Fruit fly (Drosophila melanogaster) Kc167 (cell line): ENCODE data around the gene Sfp24Bd.

ENCODE experiments used
- Myc ChIP-seq: fragments of >200 bp; optimal IDR thresholded peaks from 2 replicates; lab custom pipeline; 2017; ENCODE audit warnings: missing external identifiers
- Sin3A ChIP-seq: fragments of >200 bp; optimal IDR thresholded peaks from 2 replicates; lab custom pipeline; 2018; ENCODE audit warnings: missing external identifiers
- h ChIP-seq: fragments of >200 bp; optimal IDR thresholded peaks from 3 replicates; lab custom pipeline; 2018; ENCODE audit warnings: missing external identifiers
- insv ChIP-seq: fragments of >200 bp; optimal IDR thresholded peaks from 3 replicates; lab custom pipeline; 2018; ENCODE audit warnings: missing external identifiers
- psq ChIP-seq: fragments of >200 bp; optimal IDR thresholded peaks from 2 replicates; lab custom pipeline; 2017; ENCODE audit warnings: missing external identifiers
- ttk ChIP-seq: sonication (Bioruptor generic); optimal IDR thresholded peaks from 2 replicates; lab custom pipeline; 2017; ENCODE audit warnings: missing external identifiers

The Sfp24Bd gene

DNA sequence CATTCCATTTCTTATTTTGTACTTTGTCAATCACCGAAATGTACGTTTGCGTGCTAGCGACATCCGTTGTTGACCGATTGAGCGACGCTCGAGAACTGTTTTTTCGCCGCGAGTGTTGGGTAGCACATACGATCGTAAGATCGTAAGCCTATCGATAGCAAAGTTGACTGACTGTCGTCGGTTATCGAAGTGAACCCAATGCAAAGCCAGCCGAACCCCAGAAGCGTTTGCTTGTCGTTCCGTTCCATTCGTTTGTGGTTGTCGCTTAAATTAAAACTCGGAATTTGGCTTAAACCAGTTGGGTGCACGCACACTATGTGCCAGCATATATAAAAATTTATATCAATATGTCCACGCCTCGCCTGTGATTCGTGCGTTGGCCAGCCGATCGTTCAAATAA lies 22.9 kb downstream of the Sfp24Bd start:
- TF ChIP-seq psq (lab: Kevin White, UChicago) (no peak), Sin3A (lab: Kevin White, UChicago) (no peak), Myc (lab: Kevin White, UChicago) (no peak), insv (lab: Kevin White, UChicago) (no peak), h (no peak), ttk (lab: Kevin White, UChicago) (no peak)

- TF ChIP-seq insv (lab: Kevin White, UChicago) (no peak), ttk (lab: Kevin White, UChicago) (no peak), Sin3A (lab: Kevin White, UChicago) (no peak), Myc (lab: Kevin White, UChicago) (no peak), psq (lab: Kevin White, UChicago) (no peak), h (no peak)
Observed at dm6 chr2L:3645339-3645738, 23.6 kb downstream of the Sfp24Bd start.

- TF ChIP-seq ttk (lab: Kevin White, UChicago) (no peak), Myc (lab: Kevin White, UChicago) (no peak), h (no peak)
Observed at dm6 chr2L:3642148-3642920, 26.6 kb downstream of the Sfp24Bd start.

dm6 chr2L:3640952-3641351 lies 28.0 kb downstream of the Sfp24Bd start:
- TF ChIP-seq insv (lab: Kevin White, UChicago) (no peak), Sin3A (lab: Kevin White, UChicago) (no peak), ttk (lab: Kevin White, UChicago) (no peak), Myc (lab: Kevin White, UChicago) (no peak), psq (lab: Kevin White, UChicago) (no peak), h (no peak)

DNA sequence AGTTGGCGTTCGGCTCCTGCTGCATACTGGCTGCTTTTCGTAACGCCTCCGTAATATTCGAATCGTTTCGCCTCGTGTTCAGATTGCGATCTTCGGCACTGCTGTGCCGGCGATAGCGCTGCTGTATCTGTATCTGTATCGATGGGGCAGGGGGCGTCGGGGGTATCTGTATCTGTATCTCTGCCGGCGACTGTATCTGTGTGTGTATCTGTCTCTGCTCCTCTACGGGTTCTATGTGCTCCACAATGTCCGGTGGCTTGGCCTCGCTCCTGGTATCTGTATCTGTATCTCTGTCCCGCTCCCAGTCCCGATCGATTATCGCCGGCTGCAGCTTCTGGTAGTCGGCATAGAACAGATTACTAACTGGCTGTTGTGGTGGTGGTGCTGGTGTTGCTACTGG lies 29.0 kb downstream of the Sfp24Bd start:
- TF ChIP-seq ttk (lab: Kevin White, UChicago) (no peak), insv (lab: Kevin White, UChicago) (no peak), Sin3A (lab: Kevin White, UChicago) (no peak), h (no peak), psq (lab: Kevin White, UChicago) (no peak), Myc (lab: Kevin White, UChicago) (no peak)

- TF ChIP-seq psq (lab: Kevin White, UChicago) (no peak), ttk (lab: Kevin White, UChicago) (no peak), insv (lab: Kevin White, UChicago) (no peak), Myc (lab: Kevin White, UChicago) (no peak), h (no peak), Sin3A (lab: Kevin White, UChicago) (no peak)
Observed at dm6 chr2L:3635444-3635843, 33.5 kb downstream of the Sfp24Bd start.

DNA sequence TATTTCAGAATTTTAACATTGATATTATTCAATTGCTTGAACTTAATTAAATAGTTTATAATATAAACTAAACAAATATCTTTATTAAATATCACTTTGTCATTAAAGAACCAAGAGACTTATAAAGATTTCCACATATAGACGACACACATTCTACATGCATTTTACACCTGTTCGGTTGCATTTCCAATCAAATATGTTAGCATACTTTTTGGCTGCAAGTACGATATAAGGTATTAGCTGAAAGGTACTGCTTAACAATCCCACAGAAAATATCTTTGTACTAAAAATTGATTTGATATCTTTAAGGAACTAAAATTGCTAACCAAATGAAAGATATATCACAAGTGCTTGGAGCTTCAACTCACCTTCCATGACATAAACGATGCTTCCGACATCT lies 35.1 kb downstream of the Sfp24Bd start:
- TF ChIP-seq ttk (lab: Kevin White, UChicago), result no peak
- no peak for TF ChIP-seq insv (lab: Kevin White, UChicago)
- TF ChIP-seq Myc (lab: Kevin White, UChicago), result no peak
- TF ChIP-seq psq (lab: Kevin White, UChicago), result no peak
- TF ChIP-seq Sin3A (lab: Kevin White, UChicago), result no peak
- TF ChIP-seq h, result no peak

DNA sequence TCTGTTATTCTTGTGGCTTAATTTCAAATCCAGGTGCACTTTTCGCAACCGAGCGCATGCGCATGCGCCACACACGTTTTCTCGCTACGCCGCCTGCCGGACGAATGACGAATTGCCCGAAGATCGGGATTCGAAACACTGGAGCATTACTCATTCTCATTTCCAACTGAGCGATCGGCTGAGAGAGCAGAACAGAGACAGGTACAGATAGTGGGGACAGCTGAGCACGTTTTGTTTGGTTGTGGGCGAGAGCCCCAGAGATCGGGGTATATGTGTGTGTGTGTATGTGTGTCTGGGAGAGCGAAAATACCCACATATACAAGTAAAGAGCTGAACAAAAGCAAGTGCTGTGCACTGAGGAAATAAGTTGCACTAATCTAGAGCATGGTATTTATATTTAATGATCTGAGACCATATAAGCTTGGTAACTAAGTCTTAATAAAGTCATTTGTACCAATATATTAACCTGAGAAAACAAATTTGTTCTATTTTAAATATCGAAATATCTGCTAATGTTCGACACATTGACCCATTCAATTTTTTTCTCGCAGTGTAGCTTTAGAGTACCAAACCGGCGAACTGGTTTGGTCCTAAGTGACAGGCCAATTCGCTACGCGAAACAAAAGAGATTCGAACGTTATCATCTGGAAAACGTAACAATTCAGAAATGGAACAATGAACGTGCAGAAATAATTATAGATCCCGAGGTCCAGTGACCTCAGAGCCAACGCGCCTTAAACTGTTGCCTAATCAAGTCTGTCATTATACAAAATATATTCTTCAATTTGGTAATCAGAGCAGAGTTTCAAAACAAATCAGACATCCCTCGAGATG lies 36.7 kb downstream of the Sfp24Bd start:
- TF ChIP-seq psq (lab: Kevin White, UChicago) (no peak), ttk (lab: Kevin White, UChicago) (no peak), Myc (lab: Kevin White, UChicago) (no peak), Sin3A (lab: Kevin White, UChicago) (no peak), insv (lab: Kevin White, UChicago) (no peak), h (no peak)

DNA sequence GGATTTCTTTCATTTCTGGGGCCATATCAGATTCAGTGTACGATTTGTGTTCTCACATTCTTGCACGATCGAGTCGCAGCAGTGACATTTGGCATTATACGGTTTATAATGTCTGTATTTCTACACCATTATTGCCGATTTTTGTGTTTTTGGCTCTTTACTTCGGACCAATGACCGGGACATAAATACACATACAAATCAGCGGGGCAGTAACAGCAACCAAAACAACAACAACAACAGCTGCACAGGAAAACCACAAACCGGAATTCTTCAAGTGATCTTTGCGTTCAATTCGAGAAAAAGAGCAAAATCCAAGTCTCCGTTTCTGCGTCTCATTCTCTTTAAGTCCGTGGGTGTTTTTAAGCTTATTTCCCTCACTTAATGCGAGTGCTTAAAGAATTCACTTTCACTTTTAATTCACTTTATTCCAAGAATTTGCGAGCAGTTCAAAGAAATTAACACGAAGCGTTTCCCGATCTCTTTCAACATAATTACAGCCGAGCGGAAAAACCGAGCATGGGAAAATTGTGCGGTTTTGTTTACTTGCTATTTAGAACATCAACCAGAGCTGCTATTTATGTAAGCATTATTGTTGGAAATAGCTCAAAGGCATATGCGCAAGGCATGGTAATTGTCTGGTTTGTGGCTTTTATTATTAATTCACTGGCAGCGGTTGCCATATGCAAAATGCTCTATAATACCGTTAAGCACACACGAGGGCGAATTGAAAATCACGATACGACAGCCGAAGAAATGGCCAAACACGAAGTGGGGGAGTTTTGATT lies 37.5 kb downstream of the Sfp24Bd start:
- TF ChIP-seq Myc (lab: Kevin White, UChicago), result no peak
- no peak for TF ChIP-seq psq (lab: Kevin White, UChicago)
- TF ChIP-seq insv (lab: Kevin White, UChicago), result no peak
- TF ChIP-seq ttk (lab: Kevin White, UChicago), result no peak
- no peak for TF ChIP-seq Sin3A (lab: Kevin White, UChicago)
- no peak for TF ChIP-seq h

DNA sequence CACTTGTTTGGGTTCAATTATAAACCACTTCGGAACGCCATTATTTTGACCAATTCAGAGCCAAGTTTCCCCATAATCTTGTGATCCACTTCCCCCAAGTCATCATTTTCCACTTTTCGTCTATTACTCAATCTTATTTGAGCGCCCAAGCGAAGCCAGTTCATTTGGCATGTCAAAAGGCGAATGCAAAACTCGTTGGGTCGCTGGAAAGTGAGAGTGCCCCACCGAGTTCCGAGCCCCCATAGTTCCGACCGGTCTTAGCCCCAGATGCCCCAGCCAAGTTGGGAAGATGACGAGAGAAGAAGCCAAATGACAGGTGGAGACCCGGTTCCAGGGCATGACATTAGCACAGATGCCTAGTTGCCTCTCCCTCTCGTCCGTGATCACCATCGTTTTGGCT lies 38.2 kb downstream of the Sfp24Bd start:
- no peak for TF ChIP-seq insv (lab: Kevin White, UChicago)
- no peak for TF ChIP-seq Sin3A (lab: Kevin White, UChicago)
- TF ChIP-seq h, result no peak
- TF ChIP-seq ttk (lab: Kevin White, UChicago), result no peak
- TF ChIP-seq psq (lab: Kevin White, UChicago), result no peak
- no peak for TF ChIP-seq Myc (lab: Kevin White, UChicago)

DNA sequence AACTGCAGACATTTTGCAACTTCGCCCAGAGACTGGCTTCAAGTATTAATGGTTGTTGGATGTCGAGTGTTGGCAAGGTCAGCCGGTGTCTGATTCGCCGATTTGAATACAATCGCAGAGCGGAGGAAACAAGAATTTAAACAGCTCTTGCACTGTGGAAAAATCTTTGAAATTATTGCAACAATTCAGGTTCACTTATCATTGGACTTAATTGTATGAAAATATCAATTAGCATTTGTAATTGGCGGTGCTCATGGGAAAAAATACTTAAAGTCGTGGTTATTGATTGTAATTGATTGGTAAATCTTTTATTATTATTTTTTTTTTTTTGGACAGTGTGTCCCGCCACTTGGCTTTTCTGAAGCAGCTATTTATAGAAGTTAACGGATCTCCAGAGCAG lies 39.5 kb downstream of the Sfp24Bd start:
- TF ChIP-seq ttk (lab: Kevin White, UChicago) (no peak), Myc (lab: Kevin White, UChicago) (no peak), h (no peak), insv (lab: Kevin White, UChicago) (no peak), psq (lab: Kevin White, UChicago) (no peak), Sin3A (lab: Kevin White, UChicago) (no peak)
